Worm (Caenorhabditis elegans) whole organism, L4 larva: Measurements from ENCODE around the gene eri-5.

ENCODE experiments used
- D1046.2 ChIP-seq: fragments of 200-800 bp; sonication (Bioruptor generic); IDR thresholded peaks from 2 replicates; pipeline ENCODE4 v1.3.6; 2022; ENCODE audit warnings: missing genetic modification characterization, missing compliant biosample characterization
- F10B5.3 ChIP-seq: sonication (generic microtip); optimal IDR thresholded peaks from 2 replicates; lab custom pipeline; 2016; ENCODE audit warnings: mild to moderate bottlenecking, missing genetic modification characterization, missing compliant biosample characterization
- F26F4.8 ChIP-seq: fragments of 200-800 bp; sonication (Bioruptor generic); conservative IDR thresholded peaks from 2 replicates; pipeline ENCODE4 v1.3.6; 2022; ENCODE audit warnings: missing genetic modification characterization, missing compliant biosample characterization
- F49E8.2 ChIP-seq: sonication (generic microtip); optimal IDR thresholded peaks from 2 replicates; lab custom pipeline; 2016; ENCODE audit warnings: missing compliant biosample characterization, mild to moderate bottlenecking, missing genetic modification characterization, borderline replicate concordance
- Y105C5A.15 ChIP-seq: fragments of 200-800 bp; sonication (Bioruptor generic); IDR thresholded peaks from 2 replicates; pipeline ENCODE4 v1.3.6; 2022; ENCODE audit warnings: missing genetic modification characterization, missing compliant biosample characterization
- Y48G9A.11 ChIP-seq: fragments of 200-800 bp; sonication (Bioruptor generic); IDR thresholded peaks from 2 replicates; pipeline ENCODE4 v1.3.6; 2022; ENCODE audit warnings: missing genetic modification reagents, missing genetic modification characterization, missing compliant biosample characterization
- Y5F2A.4 ChIP-seq: fragments of 200-800 bp; sonication (Bioruptor generic); optimal IDR thresholded peaks from 2 replicates; lab custom pipeline; 2018; ENCODE audit warnings: mild to moderate bottlenecking, missing genetic modification characterization, missing compliant biosample characterization
- ZK546.5 ChIP-seq, 2 experiments: sonication (generic microtip); optimal IDR thresholded peaks; 2 replicates each; lab custom pipeline; 2017; ENCODE audit warnings: missing biosample characterization in 2 of 2, missing genetic modification characterization in 2 of 2
- aha-1 ChIP-seq: fragments of 150-350 bp; peaks from one replicate; lab custom pipeline; 2014; ENCODE audit warnings: missing biosample characterization, missing genetic modification characterization
- ama-1 ChIP-seq: fragments of 150-350 bp; optimal IDR thresholded peaks from 2 replicates; lab custom pipeline; 2014; ENCODE audit warnings: inconsistent platforms, mixed read lengths
- attf-4 ChIP-seq: sonication (generic microtip); optimal IDR thresholded peaks from 3 replicates; lab custom pipeline; 2017; ENCODE audit warnings: missing biosample characterization, missing genetic modification characterization
- ceh-20 ChIP-seq: fragments of 200-800 bp; sonication (Bioruptor generic); IDR thresholded peaks from 2 replicates; pipeline ENCODE4 v1.3.6; 2022; ENCODE audit warnings: missing genetic modification reagents, missing genetic modification characterization, missing compliant biosample characterization
- ceh-28 ChIP-seq: fragments of 150-350 bp; optimal IDR thresholded peaks from 2 replicates; lab custom pipeline; 2014; ENCODE audit warnings: missing biosample characterization, missing genetic modification reagents, missing genetic modification characterization
- ceh-44 ChIP-seq: fragments of 200-800 bp; sonication (Bioruptor generic); IDR thresholded peaks from 2 replicates; pipeline ENCODE4 v1.3.6; 2022; ENCODE audit warnings: missing genetic modification reagents, missing genetic modification characterization, missing compliant biosample characterization
- ceh-82 ChIP-seq: sonication (generic microtip); optimal IDR thresholded peaks from 2 replicates; lab custom pipeline; 2017; ENCODE audit warnings: missing biosample characterization, missing genetic modification characterization
- daf-12 ChIP-seq: fragments of 150-350 bp; optimal IDR thresholded peaks from 2 replicates; lab custom pipeline; 2014; ENCODE audit warnings: missing biosample characterization, missing genetic modification reagents, missing genetic modification characterization
- daf-16 ChIP-seq, 3 experiments: sonication (generic microtip); optimal IDR thresholded peaks; 2 replicates each; lab custom pipeline; 2016 to 2017; ENCODE audit warnings: missing genetic modification characterization in 3 of 3, missing genetic modification reagents in 3 of 3, mild to moderate bottlenecking in 2 of 3, missing compliant biosample characterization in 2 of 3, missing biosample characterization in 1 of 3, moderate library complexity in 1 of 3
- daf-19 ChIP-seq: fragments of 200-800 bp; sonication (Bioruptor generic); conservative IDR thresholded peaks from 2 replicates; pipeline ENCODE4 v1.3.6; 2022; ENCODE audit warnings: missing genetic modification characterization, missing compliant biosample characterization
- dpl-1 ChIP-seq: fragments of 150-350 bp; optimal IDR thresholded peaks from 2 replicates; lab custom pipeline; 2014; ENCODE audit warnings: missing biosample characterization, missing genetic modification reagents, missing genetic modification characterization
- duxl-1 ChIP-seq: sonication (generic microtip); optimal IDR thresholded peaks from 2 replicates; lab custom pipeline; 2016; ENCODE audit warnings: mild to moderate bottlenecking, missing genetic modification characterization, moderate library complexity, missing compliant biosample characterization; ENCODE audit not compliant: poor library complexity
- dve-1 ChIP-seq: sonication (generic microtip); optimal IDR thresholded peaks from 2 replicates; lab custom pipeline; 2017; ENCODE audit warnings: antibody characterized with exemption, mild to moderate bottlenecking, missing genetic modification characterization, missing compliant biosample characterization; ENCODE audit not compliant: insufficient read depth
- egl-43 ChIP-seq: fragments of 200-800 bp; sonication (Bioruptor generic); IDR thresholded peaks from 2 replicates; pipeline ENCODE4 v1.3.6; 2022; ENCODE audit warnings: missing genetic modification reagents, missing genetic modification characterization, missing compliant biosample characterization
- fkh-10 ChIP-seq: fragments of 150-350 bp; optimal IDR thresholded peaks from 2 replicates; lab custom pipeline; 2014; ENCODE audit warnings: missing biosample characterization, missing genetic modification reagents, missing genetic modification characterization
- hif-1 ChIP-seq, 2 experiments: sonication (generic microtip); optimal IDR thresholded peaks; 2 replicates each; lab custom pipeline; 2016 to 2017; ENCODE audit warnings: missing compliant biosample characterization in 2 of 2, missing genetic modification characterization in 2 of 2, missing genetic modification reagents in 2 of 2, missing genotype in 2 of 2, mild to moderate bottlenecking in 1 of 2
- hmg-1.1 ChIP-seq: fragments of 200-800 bp; sonication (Bioruptor generic); IDR thresholded peaks from 2 replicates; pipeline ENCODE4 v1.3.6; 2022; ENCODE audit warnings: missing genetic modification reagents, missing genetic modification characterization, missing compliant biosample characterization
- lim-7 ChIP-seq: fragments of 200-800 bp; sonication (Bioruptor generic); IDR thresholded peaks from 2 replicates; pipeline ENCODE4 v1.3.6; 2022; ENCODE audit warnings: missing genetic modification characterization, missing compliant biosample characterization
- lin-13 ChIP-seq: fragments of 150-350 bp; optimal IDR thresholded peaks from 2 replicates; lab custom pipeline; 2014; ENCODE audit warnings: missing biosample characterization, missing genetic modification reagents, missing genetic modification characterization
- lsy-2 ChIP-seq, 2 experiments: fragments of 150-350 bp in 1 of 2; sonication (generic microtip) in 1 of 2; optimal IDR thresholded peaks; 2 replicates each; lab custom pipeline; 2014 to 2017; ENCODE audit warnings: missing biosample characterization in 2 of 2, missing genetic modification characterization in 2 of 2
- madf-9 ChIP-seq: fragments of 200-800 bp; sonication (Bioruptor generic); conservative IDR thresholded peaks from 2 replicates; pipeline ENCODE4 v1.3.6; 2022; ENCODE audit warnings: missing genetic modification reagents, missing genetic modification characterization, missing compliant biosample characterization
- mdl-1 ChIP-seq, 2 experiments: fragments of 150-350 bp in 1 of 2; sonication (generic microtip) in 1 of 2; optimal IDR thresholded peaks; 2 replicates each; lab custom pipeline; 2014 to 2017; ENCODE audit warnings: missing biosample characterization in 2 of 2, missing genetic modification characterization in 2 of 2
- mxl-2 ChIP-seq: fragments of 200-800 bp; sonication (Bioruptor generic); conservative IDR thresholded peaks from 2 replicates; pipeline ENCODE4 v1.3.6; 2022; ENCODE audit warnings: missing genetic modification reagents, missing genetic modification characterization, missing compliant biosample characterization
- nhr-102 ChIP-seq: sonication (generic microtip); optimal IDR thresholded peaks from 2 replicates; lab custom pipeline; 2016; ENCODE audit warnings: mild to moderate bottlenecking, missing genetic modification characterization, moderate library complexity, missing compliant biosample characterization
- nhr-237 ChIP-seq: sonication (generic microtip); optimal IDR thresholded peaks from 2 replicates; lab custom pipeline; 2017; ENCODE audit warnings: missing biosample characterization, missing genetic modification characterization
- nhr-48 ChIP-seq: sonication (generic microtip); optimal IDR thresholded peaks from 2 replicates; lab custom pipeline; 2016; ENCODE audit warnings: mild to moderate bottlenecking, missing genetic modification characterization, missing compliant biosample characterization
- nhr-6 ChIP-seq: fragments of 150-350 bp; optimal IDR thresholded peaks from 2 replicates; lab custom pipeline; 2014; ENCODE audit warnings: missing biosample characterization, missing genetic modification characterization
- nhr-76 ChIP-seq: fragments of 150-350 bp; optimal IDR thresholded peaks from 2 replicates; lab custom pipeline; 2014; ENCODE audit warnings: missing biosample characterization, missing genetic modification characterization
- pha-4 ChIP-seq, 2 experiments: fragments of 150-350 bp in 1 of 2; fragments of 200-800 bp in 1 of 2; sonication (Bioruptor generic) in 1 of 2; IDR thresholded peaks in 1 of 2; optimal IDR thresholded peaks in 1 of 2; 2 replicates each; pipeline versions ENCODE4 v1.3.6 to Lab custom; 2014 to 2022; ENCODE audit warnings: missing genetic modification characterization in 2 of 2, missing genetic modification reagents in 2 of 2, missing biosample characterization in 1 of 2, missing compliant biosample characterization in 1 of 2
- php-3 ChIP-seq: fragments of 200-800 bp; sonication (Bioruptor generic); IDR thresholded peaks from 2 replicates; pipeline ENCODE4 v1.3.6; 2022; ENCODE audit warnings: missing genetic modification reagents, missing genetic modification characterization, missing compliant biosample characterization
- rbr-2 ChIP-seq: sonication (generic microtip); optimal IDR thresholded peaks from 2 replicates; lab custom pipeline; 2016; ENCODE audit warnings: missing genotype, missing genetic modification characterization, missing compliant biosample characterization
- set-16 ChIP-seq: fragments of 200-800 bp; sonication (Bioruptor generic); IDR thresholded peaks from 2 replicates; pipeline ENCODE4 v1.3.6; 2022; ENCODE audit warnings: missing genetic modification reagents, missing genetic modification characterization, missing compliant biosample characterization
- skn-1 ChIP-seq: fragments of 150-350 bp; optimal IDR thresholded peaks from 2 replicates; lab custom pipeline; 2014; ENCODE audit warnings: missing biosample characterization, missing genetic modification characterization
- snpc-4 ChIP-seq: fragments of 150-350 bp; optimal IDR thresholded peaks from 2 replicates; lab custom pipeline; 2014; ENCODE audit warnings: missing biosample characterization, missing genetic modification characterization
- spr-1 ChIP-seq: sonication (generic microtip); optimal IDR thresholded peaks from 2 replicates; lab custom pipeline; 2016; ENCODE audit warnings: mild to moderate bottlenecking, missing genetic modification characterization, missing compliant biosample characterization
- tag-97 ChIP-seq: fragments of 200-800 bp; sonication (Bioruptor generic); IDR thresholded peaks from 2 replicates; pipeline ENCODE4 v1.3.6; 2022; ENCODE audit warnings: missing genetic modification characterization, missing compliant biosample characterization
- tra-1 ChIP-seq: fragments of 200-800 bp; sonication (Bioruptor generic); IDR thresholded peaks from 2 replicates; pipeline ENCODE4 v1.3.6; 2022; ENCODE audit warnings: missing genetic modification reagents, missing genetic modification characterization, missing compliant biosample characterization
- unc-62 ChIP-seq, 3 experiments: fragments of 150-350 bp in 1 of 3; sonication (generic microtip); optimal IDR thresholded peaks in 2 of 3; peaks in 1 of 3; 1 replicate in 1 of 3; 2 replicates in 2 of 3; lab custom pipeline; 2014 to 2017; ENCODE audit warnings: missing biosample characterization in 3 of 3, missing genetic modification characterization in 3 of 3, missing genetic modification reagents in 3 of 3, missing genotype in 1 of 3
- zag-1 ChIP-seq: fragments of 150-350 bp; optimal IDR thresholded peaks from 2 replicates; lab custom pipeline; 2014; ENCODE audit warnings: missing biosample characterization, missing genetic modification characterization
- zfp-2 ChIP-seq: sonication (generic microtip); optimal IDR thresholded peaks from 2 replicates; lab custom pipeline; 2016; ENCODE audit warnings: mild to moderate bottlenecking, missing genetic modification characterization, missing compliant biosample characterization
- ztf-7 ChIP-seq: fragments of 150-350 bp; optimal IDR thresholded peaks from 2 replicates; lab custom pipeline; 2014; ENCODE audit warnings: missing biosample characterization, missing genetic modification characterization

Gene eri-5

DNA sequence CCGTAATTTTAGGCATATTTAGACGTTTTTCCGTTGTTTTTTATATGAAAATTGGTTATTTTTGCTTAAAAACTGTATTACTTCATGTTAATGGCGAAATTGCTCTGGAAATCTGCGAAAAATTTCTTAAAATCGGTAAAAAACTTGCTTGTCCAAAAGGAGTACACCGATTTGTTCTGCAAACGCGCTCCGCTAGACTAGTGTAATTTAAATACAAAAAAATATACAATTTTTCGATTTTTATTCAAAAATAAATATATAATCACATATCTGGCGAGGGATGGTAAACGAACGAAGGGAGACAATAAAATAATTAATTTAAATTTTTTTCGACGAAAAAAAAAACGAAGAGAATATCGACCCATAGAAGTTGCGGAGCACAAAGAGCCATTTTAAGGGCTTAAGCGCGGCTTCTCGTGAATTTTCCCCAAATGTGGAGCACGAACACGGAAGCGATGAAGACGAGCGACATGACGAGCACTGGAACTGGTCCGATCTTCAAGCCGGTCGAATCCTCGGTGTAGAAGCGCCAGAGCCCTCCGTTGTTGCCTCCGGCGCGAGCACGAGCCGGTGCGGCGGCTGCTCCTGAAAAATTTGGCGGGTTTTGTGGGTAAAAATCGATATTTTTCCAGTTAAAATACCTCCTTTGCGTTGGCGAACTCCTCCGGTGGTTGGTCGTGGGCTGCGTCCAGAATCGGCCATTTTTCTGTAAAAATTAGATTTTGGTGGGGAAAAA, 2.5 kb upstream of the eri-5 start, which contains the start of gene sec-61.B (continued):
- TF ChIP-seq ceh-20 (GFP tag; lab: Robert Waterston, UW) (no peak), ceh-28 (tag; lab: Kevin White, UChicago) (no peak), ceh-44 (no peak), pha-4 (GFP tag; IDR thresholded peaks at IDR 0.05; lab: Robert Waterston, UW) (no peak), pha-4 (tag; optimal IDR thresholded peaks at IDR 0.05; lab: Kevin White, UChicago) (no peak), lim-7 (no peak), daf-16 (GFP tag; optimal IDR thresholded peaks at IDR 0.05; lab: Kevin White, UChicago) (no peak), daf-16 (tag; optimal IDR thresholded peaks at IDR 0.05; lab: Kevin White, UChicago) (peak; percentile 15), lsy-2 (tag; optimal IDR thresholded peaks at IDR 0.05; lab: Kevin White, UChicago) (peak in 1 of 2 experiments; percentile 62), nhr-48 (tag; lab: Kevin White, UChicago) (no peak), unc-62 (GFP tag; optimal IDR thresholded peaks at IDR 0.05 in 1 of 2; lab: Kevin White, UChicago) (no peak), unc-62 (tag; optimal IDR thresholded peaks at IDR 0.05; lab: Kevin White, UChicago) (no peak), ztf-7 (tag; lab: Kevin White, UChicago) (no peak), tra-1 (no peak), dve-1 (tag; lab: Kevin White, UChicago) (peak; percentile 21), Y5F2A.4 (GFP tag; lab: Kevin White, UChicago) (no peak), D1046.2 (no peak), F49E8.2 (tag; lab: Kevin White, UChicago) (no peak), nhr-102 (tag; lab: Kevin White, UChicago) (peak; percentile 60), hif-1 (tag; optimal IDR thresholded peaks at IDR 0.05; lab: Kevin White, UChicago) (no peak), ceh-82 (tag; lab: Kevin White, UChicago) (no peak), duxl-1 (tag; lab: Kevin White, UChicago) (no peak), aha-1 (tag; lab: Kevin White, UChicago) (peak; percentile 6), ZK546.5 (tag; optimal IDR thresholded peaks at IDR 0.05; lab: Kevin White, UChicago) (no peak), zfp-2 (tag; lab: Kevin White, UChicago) (no peak), attf-4 (tag; lab: Kevin White, UChicago) (no peak), nhr-237 (tag; lab: Kevin White, UChicago) (no peak), dpl-1 (GFP tag; lab: Kevin White, UChicago) (no peak), mdl-1 (tag; optimal IDR thresholded peaks at IDR 0.05; lab: Kevin White, UChicago) (no peak), tag-97 (GFP tag; lab: Robert Waterston, UW) (no peak), daf-19 (peak; percentile 76), F26F4.8 (no peak), F10B5.3 (tag; lab: Kevin White, UChicago) (no peak), madf-9 (GFP tag; lab: Robert Waterston, UW) (no peak), skn-1 (no peak), set-16 (peak; percentile 86), nhr-6 (no peak), rbr-2 (no peak), Y48G9A.11 (GFP tag; lab: Robert Waterston, UW) (0 out of 2 replicates have a peak, but pooled peaks have one; percentile 36), fkh-10 (no peak), hmg-1.1 (GFP tag; lab: Robert Waterston, UW) (no peak), lin-13 (no peak), spr-1 (tag; lab: Kevin White, UChicago) (peak; percentile 24), zag-1 (tag; lab: Kevin White, UChicago) (no peak), php-3 (no peak), mxl-2 (GFP tag; lab: Robert Waterston, UW) (no peak), ama-1 (no peak), nhr-76 (tag; lab: Kevin White, UChicago) (no peak), Y105C5A.15 (GFP tag; lab: Robert Waterston, UW) (0 out of 2 replicates have a peak, but pooled peaks have one; percentile 27), daf-12 (tag; lab: Kevin White, UChicago) (no peak), egl-43 (GFP tag; lab: Robert Waterston, UW) (0 out of 2 replicates have a peak, but pooled peaks have one; percentile 21), snpc-4 (tag; lab: Kevin White, UChicago) (no peak)
